Fruit fly (Drosophila melanogaster) whole organism, wandering third instar larva: Measurements from ENCODE around the gene CG11322.

Experiments used
- Dif ChIP-seq: fragments of 200-275, 200-300 bp; sonication (Bioruptor generic); optimal IDR thresholded peaks from 2 replicates; lab custom pipeline; 2018; ENCODE audit warnings: missing biosample characterization, missing genetic modification characterization; ENCODE audit not compliant: partially characterized antibody
- Hr78 ChIP-seq: fragments of >200 bp; optimal IDR thresholded peaks from 2 replicates; lab custom pipeline; 2017; ENCODE audit warnings: missing biosample characterization, missing genetic modification characterization
- OdsH ChIP-seq: fragments of 200-800 bp; sonication (Bioruptor generic); optimal IDR thresholded peaks from 2 replicates; lab custom pipeline; 2016; ENCODE audit warnings: missing biosample characterization, mild to moderate bottlenecking, missing genetic modification characterization
- Rel ChIP-seq, 2 experiments: fragments of 200-800 bp; sonication (Bioruptor generic) in 1 of 2; optimal IDR thresholded peaks; 2 replicates in 1 of 2; 3 replicates in 1 of 2; lab custom pipeline; 2016 to 2019; ENCODE audit warnings: mild to moderate bottlenecking in 2 of 2, missing biosample characterization in 2 of 2, missing genetic modification characterization in 2 of 2, moderate library complexity in 1 of 2
- Sp1 ChIP-seq: fragments of 200-800 bp; sonication (Bioruptor generic); optimal IDR thresholded peaks from 3 replicates; lab custom pipeline; 2019; ENCODE audit warnings: missing biosample characterization, mild to moderate bottlenecking, missing genetic modification characterization, moderate library complexity
- Vsx2 ChIP-seq: fragments of 200-300, 225-300 bp; sonication (Bioruptor generic); optimal IDR thresholded peaks from 2 replicates; lab custom pipeline; 2018; ENCODE audit warnings: missing biosample characterization, missing genetic modification characterization; ENCODE audit not compliant: partially characterized antibody
- dl ChIP-seq, 2 experiments: fragments of 175-275, 200-275 bp in 1 of 2; fragments of 200-275 bp in 1 of 2; sonication (Bioruptor generic); optimal IDR thresholded peaks; lab custom pipeline; 2018; ENCODE audit warnings: mild to moderate bottlenecking in 2 of 2, missing biosample characterization in 2 of 2, missing genetic modification characterization in 2 of 2, moderate library complexity in 2 of 2; ENCODE audit not compliant: partially characterized antibody in 2 of 2, insufficient read depth in 1 of 2
- dmrt93B ChIP-seq: fragments of 200-800 bp; sonication (Bioruptor generic); optimal IDR thresholded peaks from 2 replicates; lab custom pipeline; 2018; ENCODE audit warnings: missing biosample characterization, mild to moderate bottlenecking, missing genetic modification characterization
- fru ChIP-seq: fragments of 200-800 bp; sonication (Bioruptor generic); optimal IDR thresholded peaks from 3 replicates; lab custom pipeline; 2016; ENCODE audit warnings: missing biosample characterization, mild to moderate bottlenecking, missing genetic modification characterization
- h ChIP-seq: fragments of 200-800 bp; sonication (Bioruptor generic); optimal IDR thresholded peaks from 3 replicates; lab custom pipeline; 2016; ENCODE audit warnings: missing biosample characterization, mild to moderate bottlenecking, missing genetic modification characterization
- psq ChIP-seq: fragments of 200-800 bp; sonication (Bioruptor generic); optimal IDR thresholded peaks from 3 replicates; lab custom pipeline; 2017; ENCODE audit warnings: missing biosample characterization, mild to moderate bottlenecking, missing genetic modification characterization, moderate library complexity
- tai ChIP-seq: sonication (Bioruptor generic); optimal IDR thresholded peaks from 2 replicates; lab custom pipeline; 2016; ENCODE audit warnings: missing biosample characterization, missing genetic modification characterization

dm6 chr2L:6721710-6722109 is 37.7 kb downstream of the CG11322 start:
- TF ChIP-seq Vsx2 (GFP tag; lab: Kevin White, UChicago) (no peak), fru (no peak), tai (GFP tag; lab: Kevin White, UChicago) (no peak), Sp1 (no peak), Dif (GFP tag; lab: Kevin White, UChicago) (no peak), Rel (GFP tag; optimal IDR thresholded peaks at IDR 0.05; lab: Kevin White, UChicago) (no peak), Rel (tag; optimal IDR thresholded peaks at IDR 0.05; lab: Kevin White, UChicago) (no peak), h (GFP tag; lab: Kevin White, UChicago) (no peak), Hr78 (no peak), dmrt93B (no peak), dl (GFP tag; optimal IDR thresholded peaks at IDR 0.05; lab: Kevin White, UChicago; ENCODE audit: insufficient read depth in 1 of 2, partially characterized antibody in 2 of 2) (no peak), psq (GFP tag; lab: Kevin White, UChicago) (no peak), OdsH (GFP tag; lab: Kevin White, UChicago) (no peak)
